Fruit fly (Drosophila melanogaster) S2 (cell line): ENCODE measurements around the gene CG13720.

Source experiments
- CG8478 ChIP-seq: fragments of >200 bp; optimal IDR thresholded peaks from 2 replicates; lab custom pipeline; 2018
- CTCF ChIP-seq, 2 experiments: fragments of >200 bp; optimal IDR thresholded peaks; 2 replicates each; lab custom pipeline; 2018

dm6 chr3L:4461454-4462045 is 38.8 kb downstream of the CG13720 start, which contains the start of gene CG15023:
- TF ChIP-seq CG8478 (lab: Kevin White, UChicago) (no peak), CTCF (optimal IDR thresholded peaks at IDR 0.05; lab: Kevin White, UChicago) (no peak)
